Worm (Caenorhabditis elegans) whole organism, L4/young adult: ENCODE data around the gene inx-9.

Source experiments
- dao-5 ChIP-seq: sonication (generic microtip); optimal IDR thresholded peaks from 2 replicates; lab custom pipeline; 2016; ENCODE audit warnings: missing genotype, missing genetic modification characterization, moderate library complexity, missing compliant biosample characterization
- him-1 ChIP-seq: sonication (generic microtip); optimal IDR thresholded peaks from 2 replicates; lab custom pipeline; 2016; ENCODE audit warnings: missing genotype, missing genetic modification reagents, missing genetic modification characterization, missing compliant biosample characterization

ce11 chrIV:11701878-11702277 is 25.7 kb downstream of the inx-9 start:
- TF ChIP-seq him-1 (tag; lab: Kevin White, UChicago), result no peak
- no peak for TF ChIP-seq dao-5 (tag; lab: Kevin White, UChicago)
